Worm (Caenorhabditis elegans) whole organism, early embryonic: ENCODE data around the gene enri-1.

Experiments used
- B0310.2 ChIP-seq: sonication (generic microtip); optimal IDR thresholded peaks from 2 replicates; lab custom pipeline; 2016; ENCODE audit warnings: mild to moderate bottlenecking, missing genetic modification characterization, missing compliant biosample characterization
- F13C5.2 ChIP-seq: sonication (generic microtip); optimal IDR thresholded peaks from 2 replicates; lab custom pipeline; 2017; ENCODE audit warnings: mild to moderate bottlenecking, missing genetic modification characterization, inconsistent platforms, missing compliant biosample characterization
- aly-1 ChIP-seq: sonication (generic microtip); optimal IDR thresholded peaks from 2 replicates; lab custom pipeline; 2016; ENCODE audit warnings: missing genetic modification characterization, missing compliant biosample characterization
- hmbx-1 ChIP-seq: sonication (generic microtip); optimal IDR thresholded peaks from 2 replicates; lab custom pipeline; 2016; ENCODE audit warnings: mild to moderate bottlenecking, missing genetic modification characterization, missing compliant biosample characterization
- hmg-4 ChIP-seq: fragments of 200-800 bp; sonication (Bioruptor generic); optimal IDR thresholded peaks from 2 replicates; lab custom pipeline; 2018; ENCODE audit warnings: mild to moderate bottlenecking, missing genetic modification characterization, missing compliant biosample characterization

- TF ChIP-seq hmbx-1 (tag; lab: Kevin White, UChicago) (no peak), hmg-4 (GFP tag; lab: Kevin White, UChicago) (no peak), aly-1 (no peak), F13C5.2 (no peak), B0310.2 (tag; lab: Kevin White, UChicago) (no peak)
Measured at ce11 chrII:2328963-2329442, 12.4 kb downstream of the enri-1 start, which contains the start of the genes ZK1240.8 and ZK1240.1.
